Fruit fly (Drosophila melanogaster): ENCODE results near the gene rtp.

rtp gene

dm6 chr3R:5264251-5265098, 27.4 kb upstream of the rtp start:
- TF ChIP-seq CG8478 (optimal IDR thresholded peaks at IDR 0.05) (no peak), EcR (GFP tag; optimal IDR thresholded peaks at IDR 0.05) (no peak), Dll (optimal IDR thresholded peaks at IDR 0.05) (no peak), usp (GFP tag; optimal IDR thresholded peaks at IDR 0.05) (no peak), psq (optimal IDR thresholded peaks at IDR 0.05) (no peak), pan (optimal IDR thresholded peaks at IDR 0.05) (no peak)

DNA sequence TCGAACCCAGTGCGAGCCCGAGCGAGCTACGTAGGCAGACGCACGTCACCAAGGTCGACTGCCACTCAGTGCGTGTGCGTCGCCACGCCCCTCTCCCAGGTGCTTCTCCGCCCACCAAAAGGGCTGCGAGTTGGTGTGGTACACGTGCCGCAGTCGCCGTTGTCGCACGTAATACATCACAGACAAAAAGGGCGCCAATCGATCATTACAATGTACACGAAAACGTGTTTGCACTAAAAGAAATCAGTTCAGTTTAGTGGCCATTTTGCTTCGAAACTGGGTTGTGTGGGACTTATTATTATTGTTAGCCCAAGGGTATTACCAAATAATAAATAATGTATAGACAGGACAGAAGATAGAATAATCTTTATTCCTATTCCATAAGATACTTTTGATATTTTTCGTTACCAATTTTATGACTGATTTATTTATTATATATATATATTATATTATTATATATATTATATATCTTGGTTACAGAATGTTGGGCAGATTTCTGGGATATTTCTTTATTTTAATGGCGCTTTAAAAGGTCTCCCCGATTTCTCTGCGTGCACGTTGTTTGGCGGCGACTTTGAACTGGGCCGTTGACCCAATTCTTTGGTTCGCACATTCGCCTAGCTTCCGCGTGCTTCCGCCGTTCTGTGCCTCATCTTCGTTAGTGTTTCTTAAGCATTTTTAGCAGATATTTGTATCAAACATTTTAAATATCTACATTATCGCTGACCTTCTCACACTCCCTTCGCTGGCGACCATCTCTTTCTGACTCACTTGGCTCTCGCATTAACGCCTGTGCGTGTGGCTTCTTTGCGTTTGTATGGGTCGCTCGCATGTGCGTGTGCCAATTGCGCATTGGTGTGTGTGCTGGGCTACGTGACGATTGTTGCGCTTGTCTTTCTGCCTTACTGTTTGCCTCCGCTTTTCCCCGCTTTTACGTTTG, 26.5 kb upstream of the rtp start:
- TF ChIP-seq usp (GFP tag; optimal IDR thresholded peaks at IDR 0.05): no peak
- no peak for TF ChIP-seq psq (optimal IDR thresholded peaks at IDR 0.05)
- TF ChIP-seq CG8478 (optimal IDR thresholded peaks at IDR 0.05): peak; percentile 55
- peak in 1 of 2 experiments; percentile 11 for TF ChIP-seq EcR (GFP tag; optimal IDR thresholded peaks at IDR 0.05)
- TF ChIP-seq pan (optimal IDR thresholded peaks at IDR 0.05): no peak

- no peak for TF ChIP-seq CG8478 (optimal IDR thresholded peaks at IDR 0.05)
- TF ChIP-seq EcR (GFP tag; optimal IDR thresholded peaks at IDR 0.05): no peak
- no peak for TF ChIP-seq usp (GFP tag; optimal IDR thresholded peaks at IDR 0.05)
- TF ChIP-seq psq (optimal IDR thresholded peaks at IDR 0.05): no peak
- TF ChIP-seq pan (optimal IDR thresholded peaks at IDR 0.05): no peak
- TF ChIP-seq Dll (optimal IDR thresholded peaks at IDR 0.05): no peak
Observed at dm6 chr3R:5262592-5262991, 25.5 kb upstream of the rtp start, which contains the start of gene Tim17a2. TSS of gene Tim17a2 (minus strand) at chr3R:5262692.

DNA sequence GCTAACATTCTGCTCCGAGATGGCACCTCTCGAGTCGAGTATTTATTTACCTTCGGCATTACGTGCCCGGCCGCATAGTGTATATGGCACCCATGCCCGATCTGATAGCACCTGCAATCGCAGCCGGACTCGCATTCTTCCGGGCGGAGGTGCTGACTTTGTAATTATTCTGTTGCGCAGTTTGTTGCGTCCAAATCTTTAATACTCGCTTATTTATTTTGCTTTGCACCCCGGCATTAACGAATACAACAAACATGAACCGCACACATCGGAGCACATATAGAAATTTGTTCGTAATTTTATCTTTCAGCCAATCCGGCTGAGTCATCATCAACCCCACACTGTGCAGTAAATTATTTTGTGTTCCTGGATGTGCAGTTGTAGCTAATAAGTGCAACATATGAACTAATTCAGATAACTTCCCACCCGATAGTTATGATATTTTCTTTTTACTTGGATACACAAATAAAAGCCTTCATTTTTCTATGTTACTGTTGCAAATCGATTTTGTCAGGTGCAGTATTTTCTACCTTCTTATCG, 25.0 kb upstream of the rtp start:
- TF ChIP-seq usp (GFP tag; optimal IDR thresholded peaks at IDR 0.05): no peak
- no peak for TF ChIP-seq pan (optimal IDR thresholded peaks at IDR 0.05)
- TF ChIP-seq EcR (GFP tag; optimal IDR thresholded peaks at IDR 0.05): no peak
- no peak for TF ChIP-seq Dll (optimal IDR thresholded peaks at IDR 0.05)
- no peak for TF ChIP-seq psq (optimal IDR thresholded peaks at IDR 0.05)
- no peak for TF ChIP-seq CG8478 (optimal IDR thresholded peaks at IDR 0.05)

DNA sequence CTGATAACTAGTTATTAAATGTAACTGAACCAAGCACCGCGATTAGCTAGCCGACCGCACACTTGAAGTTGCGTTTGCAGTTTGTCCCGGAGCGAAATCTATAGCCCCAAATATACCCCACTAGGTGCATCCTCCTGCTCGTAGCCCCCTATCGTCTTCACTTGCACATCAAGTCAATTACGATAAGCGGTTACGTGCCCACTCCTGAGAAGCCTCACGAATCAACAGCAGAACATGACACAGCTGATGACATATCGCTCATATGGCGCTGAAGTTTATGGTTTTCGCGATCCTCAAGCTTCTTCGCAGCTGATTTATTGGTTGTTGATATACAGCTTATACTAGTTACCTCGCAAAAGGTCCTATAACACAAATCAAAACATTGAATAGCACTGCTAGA, 24.1 kb upstream of the rtp start:
- TF ChIP-seq psq (optimal IDR thresholded peaks at IDR 0.05): no peak
- no peak for TF ChIP-seq pan (optimal IDR thresholded peaks at IDR 0.05)
- no peak for TF ChIP-seq usp (GFP tag; optimal IDR thresholded peaks at IDR 0.05)
- no peak for TF ChIP-seq CG8478 (optimal IDR thresholded peaks at IDR 0.05)
- no peak for TF ChIP-seq Dll (optimal IDR thresholded peaks at IDR 0.05)
- no peak for TF ChIP-seq EcR (GFP tag; optimal IDR thresholded peaks at IDR 0.05)

DNA sequence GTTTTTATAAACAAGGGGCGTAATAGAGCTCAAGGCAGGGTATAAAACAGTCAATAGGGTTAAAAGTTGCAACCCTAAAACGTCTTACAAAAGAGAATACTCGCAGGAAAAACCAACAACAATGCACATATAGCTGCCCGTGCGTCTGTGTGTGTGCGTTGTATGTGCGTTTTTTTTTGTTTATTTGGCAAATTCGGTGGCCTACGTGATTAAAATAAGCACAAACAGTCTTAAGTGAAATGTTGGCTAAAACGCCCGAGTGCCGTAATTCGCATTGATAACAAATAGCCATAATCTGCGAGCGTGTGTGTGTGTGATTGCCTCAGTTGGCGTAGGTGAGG, 20.0 kb upstream of the rtp start:
- no peak for TF ChIP-seq usp (GFP tag; optimal IDR thresholded peaks at IDR 0.05)
- TF ChIP-seq CG8478 (optimal IDR thresholded peaks at IDR 0.05): no peak
- no peak for TF ChIP-seq pan (optimal IDR thresholded peaks at IDR 0.05)
- no peak for TF ChIP-seq psq (optimal IDR thresholded peaks at IDR 0.05)
- no peak for TF ChIP-seq EcR (GFP tag; optimal IDR thresholded peaks at IDR 0.05)
- no peak for TF ChIP-seq Dll (optimal IDR thresholded peaks at IDR 0.05)

- TF ChIP-seq usp (GFP tag; optimal IDR thresholded peaks at IDR 0.05): no peak
- TF ChIP-seq EcR (GFP tag; optimal IDR thresholded peaks at IDR 0.05): no peak
- no peak for TF ChIP-seq pan (optimal IDR thresholded peaks at IDR 0.05)
- no peak for TF ChIP-seq CG8478 (optimal IDR thresholded peaks at IDR 0.05)
- TF ChIP-seq psq (optimal IDR thresholded peaks at IDR 0.05): no peak
- no peak for TF ChIP-seq Dll (optimal IDR thresholded peaks at IDR 0.05)
Observed at dm6 chr3R:5256462-5257146, 19.5 kb upstream of the rtp start, which contains the start of the genes Enoph and Hph. TSS of gene Enoph (minus strand) at chr3R:5256681. TSS of gene Hph (plus strand) at chr3R:5257037.

- no peak for TF ChIP-seq EcR (GFP tag; optimal IDR thresholded peaks at IDR 0.05)
- TF ChIP-seq CG8478 (optimal IDR thresholded peaks at IDR 0.05): no peak
- no peak for TF ChIP-seq usp (GFP tag; optimal IDR thresholded peaks at IDR 0.05)
- TF ChIP-seq pan (optimal IDR thresholded peaks at IDR 0.05): no peak
- TF ChIP-seq Dll (optimal IDR thresholded peaks at IDR 0.05): no peak
- no peak for TF ChIP-seq psq (optimal IDR thresholded peaks at IDR 0.05)
Observed at dm6 chr3R:5252853-5253252, 15.7 kb upstream of the rtp start, which contains the start of gene CG1113. TSS of gene CG1113 (plus strand) at chr3R:5253153.

DNA sequence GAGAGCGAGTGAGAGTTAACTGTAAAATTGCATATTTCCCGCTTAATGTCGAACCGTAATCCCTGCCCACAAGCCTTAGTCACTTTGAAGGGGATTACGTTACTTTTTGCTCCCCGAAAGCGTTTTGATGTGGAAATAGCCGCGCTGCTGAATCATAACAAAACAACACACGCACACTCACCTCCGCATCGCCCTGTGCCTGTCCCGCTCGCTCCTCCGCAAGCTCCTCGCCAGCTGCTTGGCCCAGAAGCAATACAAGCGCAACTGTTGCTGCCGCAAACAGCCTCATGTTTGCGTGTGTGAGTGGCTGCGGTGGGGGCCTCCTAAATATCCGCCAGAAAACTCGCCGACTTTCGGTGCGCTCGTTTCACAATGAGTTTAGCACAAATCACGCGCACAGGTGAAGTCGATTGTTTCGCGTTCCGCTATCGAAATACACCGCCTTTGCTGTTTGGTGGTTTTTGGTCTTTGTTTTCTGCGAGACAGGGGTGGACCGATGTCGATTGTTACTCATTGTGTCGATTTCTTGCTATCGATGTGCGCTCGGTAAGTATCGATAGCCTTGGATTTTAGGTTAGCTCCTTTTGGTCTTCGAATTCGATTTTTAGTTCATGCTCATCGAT, 14.2 kb upstream of the rtp start, which contains the start of gene CtsF:
TSS of gene CtsF (minus strand) at position 503 of the 623 bp plus-strand sequence.
- no peak for TF ChIP-seq EcR (GFP tag; optimal IDR thresholded peaks at IDR 0.05)
- peak; percentile 48 for TF ChIP-seq CG8478 (optimal IDR thresholded peaks at IDR 0.05)
- TF ChIP-seq usp (GFP tag; optimal IDR thresholded peaks at IDR 0.05): no peak
- no peak for TF ChIP-seq Dll (optimal IDR thresholded peaks at IDR 0.05)
- TF ChIP-seq psq (optimal IDR thresholded peaks at IDR 0.05): no peak

dm6 chr3R:5250530-5251242, 13.6 kb upstream of the rtp start:
- TF ChIP-seq EcR (GFP tag; optimal IDR thresholded peaks at IDR 0.05): peak in 1 of 2 experiments; percentile 13
- TF ChIP-seq pan (optimal IDR thresholded peaks at IDR 0.05): no peak
- TF ChIP-seq psq (optimal IDR thresholded peaks at IDR 0.05): no peak
